Worm (Caenorhabditis elegans): ENCODE data around the gene swp-1.

The swp-1 gene

ce11 chrIII:5711242-5711641 lies 5.9 kb upstream of the swp-1 start, which contains the start of gene rbm-26:
Gene rbm-26, plus strand, starts transcription at chrIII:5711542.
- TF ChIP-seq dao-5 (tag; optimal IDR thresholded peaks at IDR 0.05) (no peak), W03F9.2 (tag; optimal IDR thresholded peaks at IDR 0.05) (no peak), him-1 (tag; optimal IDR thresholded peaks at IDR 0.05) (no peak)

- TF ChIP-seq him-1 (tag; optimal IDR thresholded peaks at IDR 0.05) (no peak), W03F9.2 (tag; optimal IDR thresholded peaks at IDR 0.05) (no peak), dao-5 (tag; optimal IDR thresholded peaks at IDR 0.05) (no peak)
These were observed 5.4 kb upstream of the swp-1 start for ce11 chrIII:5710676-5711075.

DNA sequence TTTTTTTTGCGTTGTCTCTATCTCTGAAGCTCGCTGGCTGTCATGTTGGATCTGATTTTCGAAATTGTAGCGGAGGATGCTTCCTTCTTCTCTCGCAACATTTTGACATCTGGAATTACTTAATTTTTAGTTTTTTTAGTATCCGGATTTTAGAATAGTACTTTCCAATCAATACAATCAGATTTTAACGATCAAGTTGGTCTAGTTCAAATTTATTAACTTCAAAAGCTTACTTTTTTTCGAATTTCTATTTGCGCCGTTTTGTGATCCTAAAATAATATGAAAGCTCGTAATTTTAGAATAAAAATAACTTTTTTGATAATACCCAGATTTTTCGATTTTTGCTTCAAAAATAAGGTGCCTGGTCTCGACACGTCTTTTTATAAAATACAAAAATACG lies 4.7 kb upstream of the swp-1 start, which contains the start of gene B0336.12:
Gene B0336.12 (minus strand): TSS at position 101 of the 400 bp plus-strand sequence.
- TF ChIP-seq him-1 (tag; optimal IDR thresholded peaks at IDR 0.05): no peak
- no peak for TF ChIP-seq dao-5 (tag; optimal IDR thresholded peaks at IDR 0.05)
- TF ChIP-seq W03F9.2 (tag; optimal IDR thresholded peaks at IDR 0.05): no peak

- no peak for TF ChIP-seq him-1 (tag; optimal IDR thresholded peaks at IDR 0.05)
- no peak for TF ChIP-seq W03F9.2 (tag; optimal IDR thresholded peaks at IDR 0.05)
- TF ChIP-seq dao-5 (tag; optimal IDR thresholded peaks at IDR 0.05): no peak
These were observed 3.9 kb upstream of the swp-1 start, which contains the start of gene hpo-28 for ce11 chrIII:5709224-5709623. Gene hpo-28, minus strand, starts transcription at chrIII:5709324.

ce11 chrIII:5708024-5708423 lies 2.7 kb upstream of the swp-1 start:
- no peak for TF ChIP-seq W03F9.2 (tag; optimal IDR thresholded peaks at IDR 0.05)
- TF ChIP-seq dao-5 (tag; optimal IDR thresholded peaks at IDR 0.05): no peak
- no peak for TF ChIP-seq him-1 (tag; optimal IDR thresholded peaks at IDR 0.05)

DNA sequence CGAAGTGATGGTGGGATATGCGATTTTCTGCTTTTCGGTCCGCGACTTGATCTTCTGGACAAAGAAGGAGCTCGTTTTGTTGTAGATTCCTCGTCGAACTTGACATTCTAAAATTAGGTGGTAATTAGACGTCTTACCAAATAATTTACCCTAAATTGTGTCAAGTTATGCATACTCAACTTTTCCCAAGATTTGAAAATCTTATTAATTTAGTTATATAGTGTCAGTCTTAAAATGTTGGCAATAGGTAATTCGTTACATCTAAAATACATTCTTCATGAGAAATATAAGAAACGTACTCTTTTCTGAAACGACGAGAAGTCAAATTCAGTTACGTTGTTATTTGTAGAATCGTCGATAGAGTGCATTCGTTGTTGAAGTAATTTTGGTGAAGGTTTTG lies 2.2 kb upstream of the swp-1 start:
- TF ChIP-seq dao-5 (tag; optimal IDR thresholded peaks at IDR 0.05): no peak

DNA sequence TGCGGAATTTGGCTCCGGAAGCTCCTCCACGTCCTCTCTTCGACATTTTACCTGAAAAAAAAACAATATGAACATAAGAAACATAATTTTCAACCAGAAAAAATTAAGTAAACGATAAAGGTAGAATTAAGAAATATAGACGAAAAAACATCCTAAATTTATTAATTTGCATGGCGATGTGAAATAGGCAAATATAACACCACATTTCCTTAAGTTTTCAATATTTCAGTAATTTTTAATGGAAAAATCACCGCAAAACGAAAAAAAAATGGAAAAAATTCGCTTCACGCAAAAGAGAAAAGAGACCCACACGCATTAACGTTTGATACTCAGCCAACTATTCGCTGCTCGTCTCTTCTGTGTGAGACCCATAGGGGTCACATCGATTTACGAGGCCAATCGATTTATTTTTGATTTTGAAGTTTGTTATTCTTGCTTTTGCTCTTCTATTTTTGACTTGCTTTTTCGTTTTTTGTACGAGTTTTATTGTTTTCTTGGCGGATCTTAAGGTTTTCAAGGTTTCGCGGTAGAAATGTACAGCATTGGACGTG lies 827 bp upstream of the swp-1 start, which contains the start of gene rpl-23:
Gene rpl-23 (minus strand): TSS at position 51 of the 551 bp plus-strand sequence.
- TF ChIP-seq him-1 (tag; optimal IDR thresholded peaks at IDR 0.05) (peak; percentile 52), dao-5 (tag; optimal IDR thresholded peaks at IDR 0.05) (no peak), W03F9.2 (tag; optimal IDR thresholded peaks at IDR 0.05) (peak; percentile 94)

- TF ChIP-seq him-1 (tag; optimal IDR thresholded peaks at IDR 0.05): no peak
- TF ChIP-seq dao-5 (tag; optimal IDR thresholded peaks at IDR 0.05): no peak
- TF ChIP-seq W03F9.2 (tag; optimal IDR thresholded peaks at IDR 0.05): no peak
These were observed 3.8 kb downstream of the swp-1 start for ce11 chrIII:5701491-5701890.

DNA sequence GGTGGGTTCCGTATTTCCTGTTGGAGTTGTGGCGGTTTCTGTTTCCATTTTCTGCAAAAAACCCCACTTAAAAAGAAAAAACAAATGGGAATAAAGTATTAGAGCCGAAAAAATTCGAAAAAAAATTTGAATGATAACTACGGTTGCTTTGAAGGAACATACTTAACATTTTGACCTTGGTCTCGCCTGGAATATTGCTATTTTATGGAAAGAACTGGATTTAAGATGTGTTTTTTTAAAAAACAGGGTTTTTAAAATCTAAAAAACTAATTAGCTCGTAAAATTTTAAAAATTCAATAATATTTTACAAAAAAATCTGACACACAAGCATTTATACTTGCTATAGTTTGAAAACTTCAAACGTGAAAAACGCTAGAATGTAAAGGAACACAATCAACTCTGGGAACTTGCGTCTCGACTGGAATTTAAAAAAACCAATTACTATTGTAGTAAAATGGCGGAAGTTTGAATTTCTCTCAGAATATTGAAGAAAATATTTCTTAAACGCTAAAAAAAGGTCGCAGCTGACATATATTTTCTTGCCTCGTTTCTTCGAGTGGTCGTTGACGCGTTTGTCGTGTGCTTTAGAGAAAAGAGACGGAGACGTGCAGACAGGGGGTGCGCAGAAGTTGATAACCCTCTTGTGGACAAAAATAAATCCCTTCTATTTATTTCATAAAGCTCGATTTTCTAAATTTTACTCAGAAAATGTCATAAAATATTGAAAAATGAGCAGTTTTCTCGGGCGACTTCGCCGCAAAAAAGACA lies 7.2 kb downstream of the swp-1 start, which contains the start of the genes lgg-3 and rgs-5:
Gene lgg-3 (minus strand): TSS at position 51 of the 768 bp plus-strand sequence.
Gene rgs-5 (plus strand): TSS at position 593 of the 768 bp plus-strand sequence.
- TF ChIP-seq dao-5 (tag; optimal IDR thresholded peaks at IDR 0.05) (no peak), W03F9.2 (tag; optimal IDR thresholded peaks at IDR 0.05) (peak; percentile 73)

- TF ChIP-seq dao-5 (tag; optimal IDR thresholded peaks at IDR 0.05): no peak
- TF ChIP-seq W03F9.2 (tag; optimal IDR thresholded peaks at IDR 0.05): no peak
- no peak for TF ChIP-seq him-1 (tag; optimal IDR thresholded peaks at IDR 0.05)
These were observed 8.1 kb downstream of the swp-1 start, which contains the start of gene B0336.7 for ce11 chrIII:5697266-5697665. Gene B0336.7, minus strand, starts transcription at chrIII:5697366.

- TF ChIP-seq W03F9.2 (tag; optimal IDR thresholded peaks at IDR 0.05) (no peak), him-1 (tag; optimal IDR thresholded peaks at IDR 0.05) (no peak), dao-5 (tag; optimal IDR thresholded peaks at IDR 0.05) (no peak)
These were observed 11.6 kb downstream of the swp-1 start, which contains the start of gene B0336.13 for ce11 chrIII:5693736-5694135. Gene B0336.13, plus strand, starts transcription at chrIII:5694036.

ce11 chrIII:5692690-5693089 lies 12.6 kb downstream of the swp-1 start, which contains the start of the genes abi-1 and arle-14:
Gene abi-1, minus strand, starts transcription at chrIII:5692740.
Gene arle-14, plus strand, starts transcription at chrIII:5692906.
- TF ChIP-seq dao-5 (tag; optimal IDR thresholded peaks at IDR 0.05) (no peak), W03F9.2 (tag; optimal IDR thresholded peaks at IDR 0.05) (peak; percentile 2)

ce11 chrIII:5691826-5692225 lies 13.5 kb downstream of the swp-1 start:
- no peak for TF ChIP-seq dao-5 (tag; optimal IDR thresholded peaks at IDR 0.05)
- no peak for TF ChIP-seq W03F9.2 (tag; optimal IDR thresholded peaks at IDR 0.05)
- no peak for TF ChIP-seq him-1 (tag; optimal IDR thresholded peaks at IDR 0.05)

DNA sequence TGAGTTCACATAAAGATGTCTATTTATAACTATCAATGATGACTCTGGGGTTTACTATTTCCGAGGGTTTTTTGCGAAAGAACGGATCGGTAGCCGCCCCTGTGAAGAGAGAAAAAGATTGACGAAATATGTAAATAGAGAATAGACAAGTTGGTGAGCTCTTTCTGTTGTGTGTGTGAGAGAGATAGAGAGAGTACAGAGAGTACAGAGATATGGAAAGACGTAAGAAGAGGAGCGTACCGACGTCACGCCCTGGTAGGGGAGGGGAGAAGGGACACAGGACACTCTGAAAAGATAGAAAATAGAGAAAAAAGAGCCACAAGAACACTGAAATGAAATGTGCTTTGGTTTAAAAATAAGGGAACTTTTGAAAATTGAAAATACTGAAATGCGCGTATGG lies 17.1 kb downstream of the swp-1 start:
- TF ChIP-seq W03F9.2 (tag; optimal IDR thresholded peaks at IDR 0.05) (no peak), him-1 (tag; optimal IDR thresholded peaks at IDR 0.05) (no peak), dao-5 (tag; optimal IDR thresholded peaks at IDR 0.05) (no peak)

All from whole organism, L4/young adult.